Fruit fly (Drosophila melanogaster) S2 (cell line): ENCODE results near the gene RnrL.

Source experiments
- CG8478 ChIP-seq: fragments of >200 bp; optimal IDR thresholded peaks from 2 replicates; lab custom pipeline; 2018
- CTCF ChIP-seq, 2 experiments: fragments of >200 bp; optimal IDR thresholded peaks; 2 replicates each; lab custom pipeline; 2018

The RnrL gene

DNA sequence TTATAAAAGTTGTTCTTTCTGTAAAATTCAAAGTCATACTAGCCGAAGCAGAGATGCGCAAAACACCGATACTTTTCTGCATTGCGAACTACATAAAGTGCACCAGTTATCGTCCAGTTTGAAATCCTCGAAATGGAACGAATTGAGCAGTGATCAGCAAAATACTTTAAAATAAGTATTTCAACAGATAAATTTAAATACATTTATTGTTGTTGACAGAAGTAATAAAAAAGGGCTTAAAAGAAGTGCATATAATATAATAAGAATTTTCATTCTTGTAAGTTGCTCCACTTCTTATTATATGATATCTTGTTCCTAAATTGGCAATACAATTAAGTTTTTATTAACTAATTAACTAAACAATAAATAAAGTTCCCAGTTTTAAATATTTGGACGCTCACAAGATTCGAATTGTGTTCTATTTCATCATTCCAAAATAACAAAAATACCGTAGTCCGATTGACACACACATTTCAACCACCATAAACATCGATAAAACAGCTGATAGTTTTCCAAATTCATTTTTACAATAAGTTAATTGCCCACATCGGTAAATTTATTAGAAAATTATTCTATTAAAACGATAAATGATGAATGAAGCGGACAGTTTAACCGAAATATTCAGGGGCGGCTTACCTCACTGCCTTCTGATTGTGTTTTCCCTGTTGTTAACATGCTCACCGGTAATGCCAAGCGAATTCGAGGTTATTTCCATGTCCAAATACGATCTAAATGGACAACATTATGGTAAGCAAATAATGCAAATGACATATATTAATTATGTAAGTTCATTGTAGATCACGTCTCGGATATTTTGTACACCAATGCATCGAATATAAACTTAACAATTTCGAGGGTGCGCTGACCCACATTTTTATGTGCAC lies 13.2 kb downstream of the RnrL start, which contains the start of the genes Usp14 and CG4972:
Gene Usp14, minus strand, starts transcription at position 70 of the 884 bp plus-strand sequence.
Gene CG4972, plus strand, starts transcription at position 466 of the 884 bp plus-strand sequence.
- no peak for TF ChIP-seq CTCF (optimal IDR thresholded peaks at IDR 0.05; lab: Kevin White, UChicago)
- TF ChIP-seq CG8478 (lab: Kevin White, UChicago): no peak

DNA sequence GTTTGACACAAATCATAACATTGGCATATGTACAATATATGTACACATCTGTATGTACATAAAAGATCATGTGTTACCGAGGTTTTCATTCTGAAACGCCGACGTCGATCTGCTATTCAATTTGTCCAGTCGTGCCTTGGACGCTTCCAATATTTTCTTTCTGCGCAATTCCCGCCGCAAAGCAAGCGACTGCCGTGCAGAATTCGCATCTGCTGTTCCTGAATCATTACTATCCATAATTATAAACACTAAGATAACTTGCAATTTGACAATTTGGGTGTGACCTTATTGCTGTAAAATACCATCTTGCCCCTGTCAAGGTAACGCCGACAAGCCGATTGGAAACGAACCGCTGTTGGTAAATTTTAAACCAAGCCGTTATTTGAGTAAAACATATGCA lies 15.9 kb downstream of the RnrL start:
- TF ChIP-seq CG8478 (lab: Kevin White, UChicago) (no peak), CTCF (optimal IDR thresholded peaks at IDR 0.05; lab: Kevin White, UChicago) (peak in 1 of 2 experiments; percentile 6)

DNA sequence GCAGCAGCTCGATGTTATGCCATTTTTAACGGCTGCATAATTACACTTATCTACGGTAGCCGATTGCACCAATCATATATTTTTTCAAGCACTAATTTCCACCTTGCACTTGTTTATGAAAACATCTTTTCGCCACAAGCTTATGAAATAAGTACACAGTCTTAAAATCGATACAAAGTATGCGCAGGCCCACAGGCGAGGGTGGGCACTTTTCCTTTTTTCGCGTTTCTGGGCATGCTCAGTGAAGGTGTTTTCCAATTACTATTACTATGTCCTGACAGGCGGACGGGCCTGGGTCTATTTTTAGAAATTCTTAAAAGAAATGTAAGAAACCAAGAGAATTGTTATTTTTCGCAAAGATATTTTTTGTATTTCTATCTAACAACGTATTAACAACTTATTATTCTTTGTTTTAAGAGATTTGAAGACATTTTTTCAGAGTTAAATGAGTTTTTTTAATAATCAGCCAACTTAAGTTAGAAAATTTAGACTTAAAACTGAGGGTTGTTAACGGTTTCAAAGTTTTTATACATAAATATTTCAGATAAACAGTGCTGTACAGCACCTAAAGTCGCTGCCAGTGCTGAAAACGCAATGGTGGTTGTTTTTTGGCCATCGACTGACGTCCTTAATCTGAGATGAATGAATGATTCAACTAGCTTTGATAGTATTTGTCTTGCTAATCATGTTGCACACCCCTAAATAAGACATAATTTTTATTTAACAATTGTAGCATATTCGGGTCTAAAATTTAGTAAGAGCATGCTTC lies 16.9 kb downstream of the RnrL start, which contains the start of gene Cdk5alpha:
Gene Cdk5alpha, minus strand, starts transcription at position 343 of the 769 bp plus-strand sequence.
- TF ChIP-seq CG8478 (lab: Kevin White, UChicago) (no peak), CTCF (optimal IDR thresholded peaks at IDR 0.05; lab: Kevin White, UChicago) (no peak)

DNA sequence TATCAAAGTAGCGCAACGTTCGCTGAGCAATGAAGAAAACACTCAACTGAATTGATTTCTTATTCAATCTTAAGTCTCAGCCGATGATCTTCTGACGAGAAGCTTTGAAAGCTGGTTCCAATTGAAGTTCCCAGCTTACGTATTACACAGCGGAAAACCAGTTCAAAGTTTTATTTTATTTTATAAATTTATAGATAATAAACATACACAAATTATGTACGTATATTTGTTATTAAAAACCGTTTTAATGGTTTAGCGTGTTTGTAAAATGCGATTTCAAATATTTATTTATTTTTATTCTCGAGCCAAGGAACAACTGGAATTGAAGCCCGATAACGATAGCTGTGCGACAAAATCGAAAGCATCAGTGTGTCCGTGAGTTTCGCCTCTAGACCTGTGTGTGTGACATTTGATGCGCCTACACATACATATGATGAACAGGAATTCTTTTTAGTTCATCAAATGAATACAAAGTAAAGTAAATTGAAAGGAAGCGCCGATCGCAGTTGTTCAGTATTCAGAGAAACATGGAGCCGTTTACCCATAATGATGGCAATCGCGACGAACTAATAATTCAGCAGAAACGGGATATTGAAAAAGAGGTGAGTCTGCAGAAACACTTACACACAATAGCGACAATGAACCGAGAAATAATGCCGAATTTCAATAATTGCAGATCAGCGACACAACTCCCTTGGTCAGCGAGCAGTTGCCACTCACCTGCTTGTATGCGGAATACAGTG lies 21.1 kb downstream of the RnrL start, which contains the start of the genes CG5390 and CG4968:
Gene CG5390, minus strand, starts transcription at position 77 of the 743 bp plus-strand sequence.
Gene CG4968, plus strand, starts transcription at position 405 of the 743 bp plus-strand sequence.
- TF ChIP-seq CG8478 (lab: Kevin White, UChicago) (no peak), CTCF (optimal IDR thresholded peaks at IDR 0.05; lab: Kevin White, UChicago) (no peak)

DNA sequence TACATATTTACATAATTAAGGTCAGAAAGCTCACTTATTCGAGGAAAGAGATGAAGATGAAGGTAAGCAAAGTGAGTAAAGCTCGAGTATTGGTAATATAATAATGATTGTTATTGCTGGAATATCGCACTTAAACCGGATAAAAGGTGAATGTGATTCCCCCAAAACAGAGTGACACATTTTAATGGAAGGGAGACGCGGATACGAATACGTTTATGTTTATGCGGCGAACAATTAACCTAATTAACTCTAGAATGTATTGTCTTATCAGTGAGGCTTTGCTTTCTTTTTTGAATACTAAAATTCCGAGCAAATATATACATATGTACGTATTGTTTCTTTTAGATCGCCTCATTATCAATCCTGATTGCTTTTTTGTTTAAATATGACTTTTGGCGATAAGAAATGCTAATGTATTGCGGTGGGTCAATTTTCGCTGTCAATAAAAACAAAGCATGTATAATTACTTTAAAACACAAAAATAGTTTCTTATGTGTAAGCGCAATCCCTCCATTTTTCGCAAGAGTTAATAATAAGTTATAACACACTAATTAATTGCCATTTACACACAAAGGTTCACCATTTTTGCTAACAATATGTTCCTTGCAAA lies 22.1 kb downstream of the RnrL start:
- no peak for TF ChIP-seq CG8478 (lab: Kevin White, UChicago)
- TF ChIP-seq CTCF (optimal IDR thresholded peaks at IDR 0.05; lab: Kevin White, UChicago): no peak

DNA sequence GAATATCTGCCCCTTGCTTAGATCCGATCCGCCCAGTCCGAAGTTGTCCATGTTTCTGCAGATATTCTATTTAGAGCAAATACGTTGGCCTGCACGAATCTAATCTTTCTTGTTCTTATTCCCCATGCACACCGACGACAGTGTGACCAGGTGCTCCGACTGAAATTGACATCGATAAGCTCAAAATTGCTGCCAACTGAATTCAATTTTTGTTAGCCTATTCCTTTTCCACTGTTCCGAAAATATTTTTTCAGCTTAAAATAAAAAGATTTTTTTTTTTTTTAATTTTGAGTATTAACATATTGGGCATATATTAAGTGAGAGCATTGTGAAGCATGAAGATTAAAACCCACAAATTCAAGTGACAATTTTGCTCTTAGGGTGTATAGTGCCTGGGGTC lies 24.0 kb downstream of the RnrL start, which contains the start of gene nmd:
Gene nmd, minus strand, starts transcription at position 162 of the 400 bp plus-strand sequence.
- TF ChIP-seq CTCF (optimal IDR thresholded peaks at IDR 0.05; lab: Kevin White, UChicago) (peak in 1 of 2 experiments; percentile 48), CG8478 (lab: Kevin White, UChicago) (no peak)

DNA sequence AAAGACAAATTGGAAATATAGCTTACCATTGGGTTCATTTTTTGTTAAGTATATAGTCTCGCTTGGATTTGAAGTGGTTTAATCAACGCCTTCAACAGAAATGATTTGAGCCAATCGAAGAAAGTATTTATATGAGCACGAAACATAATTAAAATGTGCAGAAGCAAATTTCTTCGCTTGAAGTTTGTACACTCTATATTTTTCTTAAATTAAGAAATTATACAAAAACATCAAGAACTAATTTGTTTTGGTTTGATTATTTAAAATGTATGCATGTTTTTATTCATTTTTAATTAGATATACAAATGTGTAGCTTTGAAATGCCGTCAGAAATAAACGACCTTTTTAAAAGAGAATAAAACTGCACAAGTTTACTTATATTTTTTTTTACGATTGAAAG lies 25.8 kb downstream of the RnrL start, which contains the start of gene CG13138:
Gene CG13138, minus strand, starts transcription at position 101 of the 400 bp plus-strand sequence.
- TF ChIP-seq CTCF (optimal IDR thresholded peaks at IDR 0.05; lab: Kevin White, UChicago) (no peak), CG8478 (lab: Kevin White, UChicago) (no peak)

DNA sequence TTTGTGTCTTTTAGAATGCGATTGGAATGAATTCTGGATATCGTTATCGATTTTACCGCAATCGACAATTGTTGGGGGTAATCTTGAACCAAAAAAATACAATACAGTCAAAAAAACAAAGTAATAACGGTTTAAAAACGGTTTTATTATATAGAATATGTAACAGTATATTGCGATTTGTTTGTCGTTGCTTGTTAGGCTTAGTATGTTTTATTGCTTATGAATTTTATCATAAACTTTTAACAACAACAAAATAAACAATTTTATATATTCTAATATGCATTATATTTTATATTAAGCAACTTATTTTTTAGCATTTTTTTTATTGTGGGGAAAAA lies 28.0 kb downstream of the RnrL start, which contains the start of gene CYLD:
Gene CYLD, minus strand, starts transcription at position 38 of the 338 bp plus-strand sequence.
- TF ChIP-seq CG8478 (lab: Kevin White, UChicago) (no peak), CTCF (optimal IDR thresholded peaks at IDR 0.05; lab: Kevin White, UChicago) (no peak)

DNA sequence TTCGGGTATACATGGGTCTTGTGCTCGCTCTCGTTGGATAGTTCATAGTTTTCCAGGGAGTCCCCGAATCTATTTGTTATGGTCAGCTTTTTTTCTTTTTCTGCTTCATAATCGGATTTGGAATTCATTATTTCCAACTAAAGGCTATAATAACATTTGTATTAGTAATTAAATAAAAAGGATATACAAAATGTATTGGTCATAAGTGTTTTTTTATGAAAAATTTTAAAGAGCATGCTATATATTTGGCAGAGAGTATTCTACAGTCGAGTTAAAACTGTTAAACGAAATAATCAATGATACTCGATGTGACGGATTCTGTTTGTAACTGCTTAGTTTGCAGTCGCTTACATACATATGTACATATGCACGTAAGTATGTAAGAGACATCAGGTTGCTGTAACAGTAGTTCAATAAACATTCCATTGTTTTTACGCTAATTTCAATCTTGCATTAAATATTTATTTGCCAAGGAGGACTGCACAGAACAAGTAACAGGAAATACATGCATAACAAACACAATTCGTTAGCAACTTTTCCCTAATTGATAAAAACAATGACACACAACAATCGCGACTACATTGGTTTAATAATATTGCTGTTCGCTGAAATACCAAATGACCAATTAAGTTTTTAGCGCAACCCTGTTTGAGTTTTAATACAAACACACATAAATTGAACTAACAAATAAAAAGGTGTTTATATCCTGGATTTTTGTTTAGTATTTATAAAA lies 28.5 kb downstream of the RnrL start:
- TF ChIP-seq CG8478 (lab: Kevin White, UChicago) (no peak), CTCF (optimal IDR thresholded peaks at IDR 0.05; lab: Kevin White, UChicago) (no peak)

DNA sequence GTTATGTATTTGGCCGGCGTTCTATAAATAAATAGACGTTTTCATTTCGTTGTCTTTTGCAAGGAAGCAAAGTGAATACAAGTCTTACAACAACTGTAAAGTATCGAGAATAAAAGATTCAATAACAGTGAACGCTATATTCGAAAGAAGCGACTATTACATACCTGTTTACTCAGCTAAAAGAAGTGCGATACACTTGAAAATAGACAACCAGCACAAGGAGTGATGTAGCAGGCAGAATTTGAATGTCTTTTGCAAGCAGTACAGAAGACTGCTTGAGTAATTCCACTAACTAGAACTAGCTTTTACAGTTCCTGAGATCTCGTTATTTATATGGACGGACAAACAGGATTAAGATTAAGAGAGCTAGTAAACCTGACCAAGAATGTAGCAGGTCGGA lies 29.4 kb downstream of the RnrL start:
- TF ChIP-seq CG8478 (lab: Kevin White, UChicago) (no peak), CTCF (optimal IDR thresholded peaks at IDR 0.05; lab: Kevin White, UChicago) (peak; percentile 19 to 40)

DNA sequence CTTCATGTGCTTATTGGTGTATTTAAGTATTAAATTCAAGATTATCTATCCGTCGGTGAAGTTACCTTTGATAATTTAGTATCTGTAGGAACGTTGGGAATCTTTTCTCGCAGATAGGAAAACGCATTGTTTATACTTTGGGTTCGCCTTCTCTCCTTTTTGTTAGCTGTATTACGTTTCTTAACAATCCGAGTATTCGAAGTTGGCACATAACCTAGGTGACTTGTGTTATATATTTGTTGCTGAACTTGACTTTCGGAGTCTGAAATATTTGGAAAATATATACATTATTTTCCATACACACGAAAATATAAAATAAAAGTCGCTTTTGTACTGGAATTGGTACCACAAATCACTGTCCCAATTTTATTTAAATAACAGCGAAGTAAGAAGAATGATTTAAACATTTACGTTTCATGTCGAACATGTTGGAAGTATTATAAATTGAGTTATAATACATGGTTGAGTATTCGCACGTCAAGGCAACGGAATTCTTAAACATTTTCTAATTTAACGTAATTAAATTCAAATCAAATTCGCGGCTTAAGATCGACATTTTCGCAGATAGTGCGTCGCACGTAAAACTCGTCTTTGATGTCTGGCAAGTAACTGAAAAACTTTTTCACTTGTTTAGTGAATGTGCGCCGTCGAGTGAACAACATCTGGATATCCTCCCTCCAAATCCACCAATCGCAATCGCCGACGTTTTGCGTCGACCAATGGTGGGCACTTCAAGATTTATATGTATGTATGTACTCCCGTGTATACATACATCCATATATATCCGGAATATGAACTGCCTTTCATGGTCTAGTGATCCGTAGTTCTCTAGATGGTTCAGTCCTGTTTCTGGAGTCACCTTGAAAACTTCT lies 32.7 kb downstream of the RnrL start, which contains the start of gene Hand:
Gene Hand, minus strand, starts transcription at position 588 of the 872 bp plus-strand sequence.
- no peak for TF ChIP-seq CTCF (optimal IDR thresholded peaks at IDR 0.05; lab: Kevin White, UChicago)
- no peak for TF ChIP-seq CG8478 (lab: Kevin White, UChicago)

DNA sequence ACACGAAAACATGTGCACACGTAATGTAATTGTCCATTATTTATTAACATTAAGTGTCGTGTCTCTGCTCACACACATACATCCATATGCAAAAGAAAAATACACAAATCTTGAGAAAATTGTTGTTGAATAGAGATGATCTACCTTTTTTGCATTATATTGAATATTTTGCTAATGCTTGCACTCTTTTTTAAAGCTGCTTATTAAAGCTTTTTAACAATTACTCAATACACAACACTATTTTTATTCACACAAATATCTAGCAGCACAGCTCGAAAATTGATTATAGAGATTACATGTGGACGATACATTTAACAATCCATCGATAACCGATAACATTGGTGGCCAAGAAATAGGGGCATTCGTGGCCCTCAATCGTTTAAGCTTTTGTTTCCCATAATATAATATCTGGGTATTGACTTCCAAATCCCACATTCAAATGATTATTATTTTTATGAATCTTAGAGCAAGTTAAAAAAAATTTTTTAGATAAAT lies 35.6 kb downstream of the RnrL start, which contains the start of gene Ufd4:
Gene Ufd4, minus strand, starts transcription at position 300 of the 495 bp plus-strand sequence.
- TF ChIP-seq CTCF (optimal IDR thresholded peaks at IDR 0.05; lab: Kevin White, UChicago) (no peak), CG8478 (lab: Kevin White, UChicago) (no peak)
